Worm (Caenorhabditis elegans): Measurements from ENCODE around the gene ptr-20.

- TF ChIP-seq attf-6 (GFP tag; IDR thresholded peaks at IDR 0.05) (no peak), egl-18 (GFP tag; IDR thresholded peaks at IDR 0.05) (no peak), unc-130 (GFP tag; optimal IDR thresholded peaks at IDR 0.05) (no peak)
Observed at ce11 chrII:15124193-15124592, 33.8 kb upstream of the ptr-20 start, which contains the start of gene Y53F4B.23.
